Fruit fly (Drosophila melanogaster) ovary, adult (tissue): ENCODE data around the gene Glg1.

ENCODE experiments used
- CG17801 ChIP-seq: fragments of 200-800 bp; optimal IDR thresholded peaks from 2 replicates; lab custom pipeline; 2019; ENCODE audit warnings: missing biosample characterization, mild to moderate bottlenecking, missing genetic modification characterization, moderate library complexity; ENCODE audit not compliant: partially characterized antibody

The Glg1 gene

dm6 chr3L:21507354-21507928 is at the start of gene Glg1, which contains the start of gene M6:
Gene Glg1, minus strand, starts transcription at chr3L:21507538.
Gene M6, plus strand, starts transcription at chr3L:21507852.
- peak; percentile 39 for TF ChIP-seq CG17801 (GFP tag; lab: Kevin White, UChicago)

- TF ChIP-seq CG17801 (GFP tag; lab: Kevin White, UChicago): no peak
Observed at dm6 chr3L:21554752-21555151, 47.4 kb upstream of the Glg1 start, which contains the start of gene Wnk. Gene Wnk, minus strand, starts transcription at chr3L:21554928.

- TF ChIP-seq CG17801 (GFP tag; lab: Kevin White, UChicago): no peak
Observed at dm6 chr3L:21542059-21542458, 34.7 kb upstream of the Glg1 start, which contains the start of gene CG33290. Gene CG33290, plus strand, starts transcription at chr3L:21542359.

dm6 chr3L:21539245-21540196 is 32.2 kb upstream of the Glg1 start, which contains the start of the genes COX8 and VhaM9.7-b:
Gene COX8, minus strand, starts transcription at chr3L:21539447.
Gene VhaM9.7-b, plus strand, starts transcription at chr3L:21539862.
- peak; percentile 33 for TF ChIP-seq CG17801 (GFP tag; lab: Kevin White, UChicago)

- no peak for TF ChIP-seq CG17801 (GFP tag; lab: Kevin White, UChicago)
Observed at dm6 chr3L:21538893-21539244, 31.5 kb upstream of the Glg1 start.

dm6 chr3L:21536857-21537256 is 29.5 kb upstream of the Glg1 start, which contains the start of gene Rpn10:
Gene Rpn10, plus strand, starts transcription at chr3L:21537000.
- TF ChIP-seq CG17801 (GFP tag; lab: Kevin White, UChicago): no peak

- no peak for TF ChIP-seq CG17801 (GFP tag; lab: Kevin White, UChicago)
Observed at dm6 chr3L:21534360-21534759, 27.0 kb upstream of the Glg1 start, which contains the start of gene ppk5. Gene ppk5, plus strand, starts transcription at chr3L:21534660.

dm6 chr3L:21533270-21533948 is 26.1 kb upstream of the Glg1 start, which contains the start of gene Mkrn1:
Gene Mkrn1, minus strand, starts transcription at chr3L:21533713.
- TF ChIP-seq CG17801 (GFP tag; lab: Kevin White, UChicago): peak; percentile 62

- TF ChIP-seq CG17801 (GFP tag; lab: Kevin White, UChicago): no peak
Observed at dm6 chr3L:21529108-21529507, 21.8 kb upstream of the Glg1 start, which contains the start of gene Arv1. Gene Arv1, minus strand, starts transcription at chr3L:21529333.

dm6 chr3L:21524071-21524889 is 16.9 kb upstream of the Glg1 start:
- no peak for TF ChIP-seq CG17801 (GFP tag; lab: Kevin White, UChicago)

- TF ChIP-seq CG17801 (GFP tag; lab: Kevin White, UChicago): no peak
Observed at dm6 chr3L:21523059-21523836, 15.9 kb upstream of the Glg1 start, which contains the start of gene CG7611. Gene CG7611, plus strand, starts transcription at chr3L:21523186.

- no peak for TF ChIP-seq CG17801 (GFP tag; lab: Kevin White, UChicago)
Observed at dm6 chr3L:21518345-21518744, 11.0 kb upstream of the Glg1 start.

- TF ChIP-seq CG17801 (GFP tag; lab: Kevin White, UChicago): peak; percentile 19
Observed at dm6 chr3L:21516716-21517266, 9.5 kb upstream of the Glg1 start.
